Worm (Caenorhabditis elegans): ENCODE measurements around the gene jud-4.

Gene jud-4

DNA sequence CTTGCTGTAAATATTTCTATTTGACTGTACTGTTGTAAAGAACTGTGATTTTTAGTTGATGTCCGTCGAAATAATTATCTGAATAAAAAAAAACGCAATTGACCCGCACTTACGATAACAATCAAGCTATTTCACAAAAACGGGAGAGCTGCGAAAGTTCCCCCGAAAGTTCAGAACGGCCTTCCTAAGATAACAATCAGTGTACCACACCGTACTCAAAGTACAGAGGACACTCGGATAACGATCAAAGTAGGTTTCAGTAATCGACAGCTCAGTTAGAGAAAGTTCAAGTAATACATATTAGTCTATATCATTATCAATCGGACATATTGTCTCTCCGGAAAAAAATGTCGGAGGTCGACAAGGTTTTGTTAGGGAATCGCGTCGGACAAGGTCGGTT is 27.1 kb downstream of the jud-4 start:
- TF ChIP-seq nfya-1 (tag; optimal IDR thresholded peaks at IDR 0.05; ENCODE audit: borderline replicate concordance, insufficient read depth), result no peak
- no peak for TF ChIP-seq cebp-1 (GFP tag; IDR thresholded peaks at IDR 0.05)
- no peak for TF ChIP-seq cebp-1 (tag; optimal IDR thresholded peaks at IDR 0.05)
- TF ChIP-seq athp-1 (tag; optimal IDR thresholded peaks at IDR 0.05), result no peak
- TF ChIP-seq snpc-1.3 (tag; optimal IDR thresholded peaks at IDR 0.05; ENCODE audit: insufficient read depth), result no peak
- TF ChIP-seq T07F8.4 (tag; optimal IDR thresholded peaks at IDR 0.05), result no peak
- TF ChIP-seq ekl-4 (GFP tag; IDR thresholded peaks at IDR 0.05), result no peak
- TF ChIP-seq nhr-27 (tag; optimal IDR thresholded peaks at IDR 0.05), result no peak
- TF ChIP-seq dpff-1 (tag; optimal IDR thresholded peaks at IDR 0.05), result no peak
- no peak for TF ChIP-seq lsy-27 (tag; optimal IDR thresholded peaks at IDR 0.05; ENCODE audit: borderline replicate concordance, insufficient read depth)
- no peak for TF ChIP-seq nfyb-1 (GFP tag; IDR thresholded peaks at IDR 0.05)

DNA sequence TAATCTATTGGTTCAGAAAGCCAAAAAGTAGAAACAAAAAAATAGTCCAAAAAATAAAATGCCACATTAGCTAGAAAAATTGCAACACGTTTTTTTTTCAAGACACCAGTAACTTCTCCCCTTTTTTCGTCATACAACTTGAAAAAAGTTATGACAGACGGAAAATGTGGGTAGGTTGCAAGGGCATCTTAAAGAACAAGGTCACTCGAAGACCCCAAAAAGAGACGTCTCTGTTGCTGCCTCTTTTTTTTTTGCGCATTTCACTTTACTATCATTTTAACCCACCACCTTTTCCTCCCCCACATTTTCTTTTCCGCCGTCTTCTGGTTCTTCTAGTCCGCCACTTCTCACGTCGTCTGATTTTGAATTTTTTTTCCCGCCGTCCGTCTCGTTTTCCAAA is 28.2 kb downstream of the jud-4 start:
- TF ChIP-seq pbrm-1 (GFP tag; IDR thresholded peaks at IDR 0.05) (no peak), chd-7 (tag; optimal IDR thresholded peaks at IDR 0.05) (no peak), die-1 (tag; optimal IDR thresholded peaks at IDR 0.05) (no peak), madf-3 (GFP tag; IDR thresholded peaks at IDR 0.05) (no peak), nhr-179 (tag; optimal IDR thresholded peaks at IDR 0.05) (no peak), Y95B8A.8 (GFP tag; IDR thresholded peaks at IDR 0.05) (no peak), sptf-2 (GFP tag; optimal IDR thresholded peaks at IDR 0.05) (no peak), madf-6 (GFP tag; IDR thresholded peaks at IDR 0.05) (no peak), ets-4 (GFP tag; optimal IDR thresholded peaks at IDR 0.05) (no peak), mel-28 (tag; optimal IDR thresholded peaks at IDR 0.05; ENCODE audit: borderline replicate concordance) (no peak), madf-8 (GFP tag; conservative IDR thresholded peaks at IDR 0.05) (no peak), F39B2.1 (GFP tag; IDR thresholded peaks at IDR 0.05) (no peak), C17E4.6 (GFP tag; IDR thresholded peaks at IDR 0.05) (no peak)

DNA sequence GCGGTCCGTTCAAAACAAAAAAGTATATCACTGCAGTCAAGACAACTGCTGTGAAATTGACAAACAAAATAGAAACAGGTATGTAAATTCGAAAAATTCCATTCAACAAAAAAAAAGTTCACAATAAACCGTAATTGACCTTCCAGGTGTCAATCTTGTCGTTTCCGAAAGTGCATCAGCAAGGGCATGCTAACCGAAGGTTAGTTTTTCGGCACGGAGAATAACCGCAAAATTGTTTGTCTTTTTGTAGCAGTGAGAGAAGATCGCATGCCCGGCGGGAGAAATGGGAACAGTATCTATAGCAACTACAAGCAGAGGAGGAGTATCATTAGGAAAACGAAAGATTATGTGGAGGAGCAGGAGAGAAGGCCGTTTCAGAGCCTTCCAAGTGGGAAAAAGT is 28.8 kb downstream of the jud-4 start:
- TF ChIP-seq nhr-179 (tag; optimal IDR thresholded peaks at IDR 0.05), result no peak
- no peak for TF ChIP-seq egl-18 (GFP tag; IDR thresholded peaks at IDR 0.05)
- TF ChIP-seq lsl-1 (GFP tag; optimal IDR thresholded peaks at IDR 0.05), result no peak
- TF ChIP-seq hrde-1 (tag; optimal IDR thresholded peaks at IDR 0.05; ENCODE audit: borderline replicate concordance), result no peak
- no peak for TF ChIP-seq F33H1.4 (GFP tag; IDR thresholded peaks at IDR 0.05)
- no peak for TF ChIP-seq aptf-2 (GFP tag; conservative IDR thresholded peaks at IDR 0.05)
- TF ChIP-seq nhr-120 (GFP tag; IDR thresholded peaks at IDR 0.05), result no peak
- TF ChIP-seq pbrm-1 (GFP tag; IDR thresholded peaks at IDR 0.05), result no peak
- TF ChIP-seq snpc-1.1 (tag; optimal IDR thresholded peaks at IDR 0.05; ENCODE audit: insufficient read depth), result no peak
- no peak for TF ChIP-seq B0035.1 (tag; optimal IDR thresholded peaks at IDR 0.05)
- no peak for TF ChIP-seq pha-4 (tag; optimal IDR thresholded peaks at IDR 0.05)

DNA sequence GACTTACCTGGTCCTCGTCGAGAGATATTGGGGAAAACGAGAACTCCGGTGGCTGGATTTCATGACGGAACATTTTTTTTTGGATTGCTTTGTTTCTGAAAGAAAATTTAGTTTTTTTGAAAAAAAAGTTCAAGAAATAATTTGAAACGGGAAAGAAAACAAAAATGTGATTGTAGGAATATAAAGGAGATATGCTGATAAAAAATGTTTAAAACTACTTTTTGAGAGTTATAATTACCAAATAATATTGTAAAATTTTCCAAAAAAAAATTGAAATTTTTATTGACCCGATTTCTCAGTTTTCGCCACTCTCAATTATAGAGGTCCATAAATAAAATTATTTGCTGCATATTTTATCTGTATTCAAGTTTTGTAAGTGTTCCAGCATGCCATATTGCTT is 33.2 kb downstream of the jud-4 start, which contains the start of gene glb-28:
Gene glb-28, minus strand, starts transcription at position 101 of the 400 bp plus-strand sequence.
- TF ChIP-seq ztf-28 (GFP tag; IDR thresholded peaks at IDR 0.05) (no peak), nfya-1 (tag; optimal IDR thresholded peaks at IDR 0.05; ENCODE audit: borderline replicate concordance, insufficient read depth) (no peak), him-1 (tag; optimal IDR thresholded peaks at IDR 0.05) (no peak), ceh-79 (tag; optimal IDR thresholded peaks at IDR 0.05) (no peak), tbx-9 (tag; optimal IDR thresholded peaks at IDR 0.05; ENCODE audit: borderline replicate concordance) (no peak), ztf-3 (GFP tag; optimal IDR thresholded peaks at IDR 0.05) (no peak), F37B4.10 (GFP tag; IDR thresholded peaks at IDR 0.05) (no peak), ztf-6 (GFP tag; IDR thresholded peaks at IDR 0.05) (no peak), tbp1 (GFP tag; optimal IDR thresholded peaks at IDR 0.05) (no peak), unc-62 (GFP tag; optimal IDR thresholded peaks at IDR 0.05) (no peak), F52B5.7 (tag; optimal IDR thresholded peaks at IDR 0.05) (no peak), die-1 (tag; optimal IDR thresholded peaks at IDR 0.05) (no peak), akir-1 (GFP tag; optimal IDR thresholded peaks at IDR 0.05) (no peak), ceh-91 (GFP tag; IDR thresholded peaks at IDR 0.05) (no peak), nfya-2 (GFP tag; IDR thresholded peaks at IDR 0.05) (no peak)
